Fruit fly (Drosophila melanogaster) whole organism, embryonic: ENCODE data around the gene CG32645.
A peak's percentile ranks its signal among the peaks of the same experiment; 100 is the strongest.

Experiments used
- Adf1 ChIP-seq: fragments of 200-800 bp; sonication (Bioruptor generic); IDR thresholded peaks from 2 replicates; pipeline ENCODE4 v1.3.6; 2022; ENCODE audit warnings: missing biosample characterization, missing genetic modification characterization
- CG11695 ChIP-seq: fragments of 200-800 bp; sonication (Bioruptor generic); IDR thresholded peaks from 3 replicates; pipeline ENCODE4 v1.3.6; 2022; ENCODE audit warnings: missing biosample characterization, missing genetic modification characterization
- CG11723 ChIP-seq: fragments of 200-800 bp; sonication (Bioruptor generic); optimal IDR thresholded peaks from 2 replicates; lab custom pipeline; 2017; ENCODE audit warnings: missing biosample characterization, mild to moderate bottlenecking, missing genetic modification characterization
- CG12659 ChIP-seq: fragments of 200-800 bp; sonication (Bioruptor generic); optimal IDR thresholded peaks from 3 replicates; lab custom pipeline; 2017; ENCODE audit warnings: mild to moderate bottlenecking, missing biosample characterization, missing genetic modification reagents, missing genetic modification characterization
- CG13123 ChIP-seq: fragments of 200-800 bp; sonication (Bioruptor generic); optimal IDR thresholded peaks from 2 replicates; lab custom pipeline; 2016; ENCODE audit warnings: missing biosample characterization, missing genetic modification characterization
- CG13287 ChIP-seq: fragments of 200-800 bp; sonication (Bioruptor generic); IDR thresholded peaks from 2 replicates; pipeline ENCODE4 v1.3.6; 2022; ENCODE audit warnings: missing biosample characterization, missing genetic modification characterization; ENCODE audit not compliant: partially characterized antibody
- CG15514 ChIP-seq: fragments of 200-800 bp; sonication (Bioruptor generic); optimal IDR thresholded peaks from 3 replicates; lab custom pipeline; 2017; ENCODE audit warnings: missing biosample characterization, missing genetic modification characterization, mild to moderate bottlenecking, moderate library complexity, missing genetic modification reagents
- CG17328 ChIP-seq: fragments of 200-800 bp; sonication (Bioruptor generic); IDR thresholded peaks from 2 replicates; pipeline ENCODE4 v1.3.6; 2022; ENCODE audit warnings: missing biosample characterization, missing genetic modification characterization
- CG17361 ChIP-seq: fragments of 200-800 bp; sonication (Bioruptor generic); IDR thresholded peaks from 3 replicates; pipeline ENCODE4 v1.3.6; 2022; ENCODE audit warnings: missing biosample characterization, missing genetic modification characterization
- CG2129 ChIP-seq: fragments of 200-800 bp; sonication (Bioruptor generic); IDR thresholded peaks from 2 replicates; pipeline ENCODE4 v1.3.6; 2022; ENCODE audit warnings: missing biosample characterization, missing genetic modification characterization; ENCODE audit not compliant: partially characterized antibody
- CG30431 ChIP-seq: fragments of 200-800 bp; sonication (Bioruptor generic); optimal IDR thresholded peaks from 2 replicates; lab custom pipeline; 2017; ENCODE audit warnings: missing biosample characterization, missing genetic modification characterization
- CG3847 ChIP-seq: fragments of 200-800 bp; sonication (Bioruptor generic); IDR thresholded peaks from 2 replicates; pipeline ENCODE4 v1.3.6; 2022; ENCODE audit warnings: missing biosample characterization, missing genetic modification characterization
- CG7372 ChIP-seq: fragments of 200-800 bp; sonication (Bioruptor generic); IDR thresholded peaks from 2 replicates; pipeline ENCODE4 v1.3.6; 2022; ENCODE audit warnings: missing biosample characterization, missing genetic modification characterization
- CG8290 ChIP-seq, 3 experiments: fragments of 200-800 bp; sonication (Bioruptor generic); optimal IDR thresholded peaks; 2 replicates each; lab custom pipeline; 2016 to 2019; ENCODE audit warnings: missing biosample characterization in 3 of 3, missing genetic modification characterization in 3 of 3, mild to moderate bottlenecking in 2 of 3, moderate library complexity in 1 of 3
- CG8359 ChIP-seq: fragments of 200-800 bp; sonication (Bioruptor generic); optimal IDR thresholded peaks from 2 replicates; lab custom pipeline; 2017; ENCODE audit warnings: missing biosample characterization, mild to moderate bottlenecking, missing genetic modification characterization, borderline replicate concordance
- CG8765 ChIP-seq: fragments of 200-800 bp; sonication (Bioruptor generic); IDR thresholded peaks from 2 replicates; pipeline ENCODE4 v1.3.6; 2022; ENCODE audit warnings: missing biosample characterization, missing genetic modification characterization
- CG9876 ChIP-seq: fragments of 200-800 bp; sonication (Bioruptor generic); optimal IDR thresholded peaks from 2 replicates; lab custom pipeline; 2016; ENCODE audit warnings: missing biosample characterization, missing genetic modification characterization
- CG9932 ChIP-seq: fragments of 200-800 bp; sonication (Bioruptor generic); IDR thresholded peaks from 2 replicates; pipeline ENCODE4 v1.3.6; 2022; ENCODE audit warnings: missing biosample characterization, missing genetic modification characterization
- CHES-1-like ChIP-seq: fragments of 200-800 bp; sonication (Bioruptor generic); optimal IDR thresholded peaks from 2 replicates; lab custom pipeline; 2016; ENCODE audit warnings: missing biosample characterization, missing genetic modification characterization
- Chrac-16 ChIP-seq: fragments of 200-800 bp; sonication (Bioruptor generic); optimal IDR thresholded peaks from 3 replicates; lab custom pipeline; 2016; ENCODE audit warnings: missing biosample characterization, missing genetic modification characterization
- CoRest ChIP-seq: fragments of 200-800 bp; sonication (Bioruptor generic); optimal IDR thresholded peaks from 3 replicates; lab custom pipeline; 2018; ENCODE audit warnings: missing biosample characterization, mild to moderate bottlenecking, missing genetic modification characterization, moderate library complexity
- Dref ChIP-seq: fragments of 200-800 bp; sonication (Bioruptor generic); IDR thresholded peaks from 2 replicates; pipeline ENCODE4 v1.3.6; 2022; ENCODE audit warnings: missing biosample characterization, missing genetic modification characterization
- ERR ChIP-seq: fragments of 200-800 bp; sonication (Bioruptor generic); optimal IDR thresholded peaks from 2 replicates; lab custom pipeline; 2016; ENCODE audit warnings: missing biosample characterization, missing genetic modification characterization
- HLH4C ChIP-seq: fragments of 200-800 bp; sonication (Bioruptor generic); IDR thresholded peaks from 3 replicates; pipeline ENCODE4 v1.3.6; 2022; ENCODE audit warnings: missing biosample characterization, missing genetic modification characterization; ENCODE audit not compliant: partially characterized antibody
- HmgZ ChIP-seq: fragments of 200-800 bp; sonication (Bioruptor generic); optimal IDR thresholded peaks from 2 replicates; lab custom pipeline; 2018; ENCODE audit warnings: missing biosample characterization, mild to moderate bottlenecking, missing genetic modification characterization
- Med ChIP-seq: fragments of 200-800 bp; sonication (Bioruptor generic); peaks from one replicate; lab custom pipeline; 2016; ENCODE audit warnings: missing biosample characterization, missing genetic modification characterization, mild to moderate bottlenecking, inconsistent platforms, moderate library complexity
- NfI ChIP-seq: fragments of 200-800 bp; sonication (Bioruptor generic); optimal IDR thresholded peaks from 3 replicates; lab custom pipeline; 2018; ENCODE audit warnings: missing biosample characterization, mild to moderate bottlenecking, missing genetic modification characterization, moderate library complexity
- Pdp1 ChIP-seq, 2 experiments: fragments of 200-800 bp; sonication (Bioruptor generic); optimal IDR thresholded peaks; 3 replicates each; lab custom pipeline; 2016; ENCODE audit warnings: missing biosample characterization in 2 of 2, missing genetic modification characterization in 2 of 2, mild to moderate bottlenecking in 1 of 2, moderate library complexity in 1 of 2
- Trl ChIP-seq, 3 experiments: fragments of >200 bp in 2 of 3; fragments of 200-800 bp in 1 of 3; sonication (Bioruptor generic) in 1 of 3; optimal IDR thresholded peaks; 2 replicates in 1 of 3; 3 replicates in 2 of 3; lab custom pipeline; 2016 to 2017; ENCODE audit warnings: missing biosample characterization in 1 of 3, missing genetic modification characterization in 1 of 3
- az2 ChIP-seq: fragments of 200-800 bp; sonication (Bioruptor generic); optimal IDR thresholded peaks from 3 replicates; lab custom pipeline; 2016; ENCODE audit warnings: missing biosample characterization, missing genetic modification characterization
- bsh ChIP-seq, 2 experiments: fragments of 200-800 bp; sonication (Bioruptor generic); optimal IDR thresholded peaks; 2 replicates each; lab custom pipeline; 2017 to 2018; ENCODE audit warnings: mild to moderate bottlenecking in 2 of 2, missing biosample characterization in 2 of 2, missing genetic modification characterization in 2 of 2, moderate library complexity in 1 of 2
- cg ChIP-seq: fragments of 200-800 bp; sonication (Bioruptor generic); optimal IDR thresholded peaks from 3 replicates; lab custom pipeline; 2019; ENCODE audit warnings: missing biosample characterization, mild to moderate bottlenecking, missing genetic modification characterization, moderate library complexity
- dati ChIP-seq: fragments of 200-800 bp; sonication (Bioruptor generic); IDR thresholded peaks from 2 replicates; pipeline ENCODE4 v1.3.6; 2022; ENCODE audit warnings: missing biosample characterization, missing genetic modification characterization
- dm ChIP-seq: fragments of 200-800 bp; sonication (Bioruptor generic); optimal IDR thresholded peaks from 3 replicates; lab custom pipeline; 2016; ENCODE audit warnings: missing biosample characterization, missing genetic modification characterization
- ewg ChIP-seq: fragments of 200-800 bp; sonication (Bioruptor generic); optimal IDR thresholded peaks from 3 replicates; lab custom pipeline; 2017; ENCODE audit warnings: mild to moderate bottlenecking, missing biosample characterization, missing genetic modification reagents, missing genetic modification characterization
- gro ChIP-seq: fragments of 200-800 bp; sonication (Bioruptor generic); optimal IDR thresholded peaks from 2 replicates; lab custom pipeline; 2016; ENCODE audit warnings: missing biosample characterization, missing genetic modification characterization
- hb ChIP-seq: fragments of 200-800 bp; sonication (Bioruptor generic); IDR thresholded peaks from 3 replicates; pipeline ENCODE4 v1.3.6; 2022; ENCODE audit warnings: missing biosample characterization, missing genetic modification characterization; ENCODE audit not compliant: partially characterized antibody
- inv ChIP-seq: fragments of 200-800 bp; sonication (Bioruptor generic); IDR thresholded peaks from 2 replicates; pipeline ENCODE4 v1.3.6; 2022; ENCODE audit warnings: missing biosample characterization, missing genetic modification characterization; ENCODE audit not compliant: partially characterized antibody
- lbe ChIP-seq: fragments of 200-800 bp; sonication (Bioruptor generic); optimal IDR thresholded peaks from 2 replicates; lab custom pipeline; 2016; ENCODE audit warnings: missing biosample characterization, mild to moderate bottlenecking, missing genetic modification characterization
- nom ChIP-seq: fragments of 200-800 bp; sonication (Bioruptor generic); optimal IDR thresholded peaks from 2 replicates; lab custom pipeline; 2017; ENCODE audit warnings: missing biosample characterization, missing genetic modification characterization, mild to moderate bottlenecking, moderate library complexity, missing genetic modification reagents
- oc ChIP-seq: fragments of 200-800 bp; sonication (Bioruptor generic); optimal IDR thresholded peaks from 2 replicates; lab custom pipeline; 2018; ENCODE audit warnings: missing biosample characterization, mild to moderate bottlenecking, missing genetic modification characterization, moderate library complexity
- pho ChIP-seq: fragments of 200-800 bp; sonication (Bioruptor generic); optimal IDR thresholded peaks from 2 replicates; lab custom pipeline; 2016; ENCODE audit warnings: missing biosample characterization, missing genetic modification characterization
- sens ChIP-seq: fragments of 200-800 bp; sonication (Bioruptor generic); peaks from one replicate; lab custom pipeline; 2016; ENCODE audit warnings: missing biosample characterization, missing genetic modification characterization
- slbo ChIP-seq: fragments of 200-800 bp; sonication (Bioruptor generic); IDR thresholded peaks from 2 replicates; pipeline ENCODE4 v1.3.6; 2022; ENCODE audit warnings: missing biosample characterization, missing genetic modification characterization
- vfl ChIP-seq: fragments of 200-800 bp; sonication (Bioruptor generic); optimal IDR thresholded peaks from 2 replicates; lab custom pipeline; 2016; ENCODE audit warnings: missing biosample characterization, missing genetic modification characterization
- vnd ChIP-seq: fragments of 200-800 bp; sonication (Bioruptor generic); IDR thresholded peaks from 3 replicates; pipeline ENCODE4 v1.3.6; 2022; ENCODE audit warnings: missing biosample characterization, missing genetic modification characterization; ENCODE audit not compliant: partially characterized antibody
- zen2 ChIP-seq: fragments of 200-800 bp; sonication (Bioruptor generic); IDR thresholded peaks from 3 replicates; pipeline ENCODE4 v1.3.6; 2022; ENCODE audit warnings: missing biosample characterization, missing genetic modification characterization; ENCODE audit not compliant: partially characterized antibody

Gene CG32645

dm6 chrX:13089920-13090655 is 48.9 kb upstream of the CG32645 start, which contains the start of gene hep (continued):
- TF ChIP-seq Chrac-16 (GFP tag; lab: Kevin White, UChicago) = no peak
- TF ChIP-seq CG30431 (GFP tag; lab: Kevin White, UChicago) = no peak
- peak; percentile 20 for TF ChIP-seq CG15514 (GFP tag; lab: Kevin White, UChicago)
- peak; percentile 58 for TF ChIP-seq sens (GFP tag; lab: Kevin White, UChicago)
- no peak for TF ChIP-seq CoRest (tag; lab: Kevin White, UChicago)
- TF ChIP-seq pho (GFP tag; lab: Kevin White, UChicago) = peak; percentile 5
- TF ChIP-seq CG2129 = peak; percentile 57
- TF ChIP-seq CG9932 (GFP tag; lab: Robert Waterston, UW) = peak; percentile 57
- peak; percentile 17 for TF ChIP-seq Med (GFP tag; lab: Kevin White, UChicago)
- TF ChIP-seq nom (GFP tag; lab: Kevin White, UChicago) = peak; percentile 35
- peak; percentile 84 for TF ChIP-seq Dref (GFP tag; lab: Robert Waterston, UW)
- peak; percentile 74 for TF ChIP-seq zen2 (GFP tag; lab: Robert Waterston, UW)
- TF ChIP-seq ewg (GFP tag; lab: Kevin White, UChicago) = no peak
- no peak for TF ChIP-seq CG17328 (GFP tag; lab: Robert Waterston, UW)
- no peak for TF ChIP-seq az2 (GFP tag; lab: Kevin White, UChicago)
- no peak for TF ChIP-seq CG8290 (GFP tag; optimal IDR thresholded peaks at IDR 0.05; lab: Kevin White, UChicago)
- peak in 1 of 2 experiments; percentile 37 for TF ChIP-seq CG8290 (tag; optimal IDR thresholded peaks at IDR 0.05; lab: Kevin White, UChicago)
- peak; percentile 86 for TF ChIP-seq hb (GFP tag; lab: Robert Waterston, UW)
- no peak for TF ChIP-seq CG8765 (GFP tag; lab: Robert Waterston, UW)
- TF ChIP-seq lbe (GFP tag; lab: Kevin White, UChicago) = no peak
- no peak for TF ChIP-seq CG11723 (GFP tag; lab: Kevin White, UChicago)
- no peak for TF ChIP-seq oc (tag; lab: Kevin White, UChicago)
- no peak for TF ChIP-seq vfl (GFP tag; lab: Kevin White, UChicago)
- TF ChIP-seq vnd = peak; percentile 85
- TF ChIP-seq dm (GFP tag; lab: Kevin White, UChicago) = peak; percentile 30
- TF ChIP-seq ERR (GFP tag; lab: Kevin White, UChicago) = no peak
- no peak for TF ChIP-seq NfI (GFP tag; lab: Kevin White, UChicago)
- no peak for TF ChIP-seq CG11695 (GFP tag; lab: Robert Waterston, UW)
- 0 out of 2 replicates have a peak, but pooled peaks have one; percentile 29 for TF ChIP-seq Adf1 (GFP tag; lab: Robert Waterston, UW)
- 0 out of 2 replicates have a peak, but pooled peaks have one; percentile 17 for TF ChIP-seq CG3847 (GFP tag; lab: Robert Waterston, UW)
- TF ChIP-seq Pdp1 (GFP tag; optimal IDR thresholded peaks at IDR 0.05; lab: Kevin White, UChicago) = peak in 1 of 2 experiments; percentile 29
- peak; percentile 86 for TF ChIP-seq HLH4C (GFP tag; lab: Robert Waterston, UW)
- no peak for TF ChIP-seq CG7372 (GFP tag; lab: Robert Waterston, UW)
- TF ChIP-seq CG8359 (GFP tag; lab: Kevin White, UChicago) = no peak
- peak; percentile 13 for TF ChIP-seq CG12659 (GFP tag; lab: Kevin White, UChicago)
- TF ChIP-seq CG17361 (GFP tag; lab: Robert Waterston, UW) = no peak
- no peak for TF ChIP-seq gro (GFP tag; lab: Kevin White, UChicago)
- no peak for TF ChIP-seq CG13123 (GFP tag; lab: Kevin White, UChicago)
- TF ChIP-seq HmgZ = peak; percentile 1
- peak in 1 of 2 experiments; percentile 44 for TF ChIP-seq bsh (GFP tag; optimal IDR thresholded peaks at IDR 0.05; lab: Kevin White, UChicago)
- peak; percentile 75 for TF ChIP-seq CG13287 (GFP tag; lab: Robert Waterston, UW)
- peak; percentile 19; the same call in 1 of the 2 replicates for TF ChIP-seq slbo (GFP tag; lab: Robert Waterston, UW)
- peak; percentile 96 for TF ChIP-seq cg (GFP tag; lab: Kevin White, UChicago)
- TF ChIP-seq CG9876 (GFP tag; lab: Kevin White, UChicago) = no peak
- TF ChIP-seq inv = peak; percentile 86
- no peak for TF ChIP-seq CHES-1-like (GFP tag; lab: Kevin White, UChicago)
- no peak for TF ChIP-seq dati (GFP tag; lab: Robert Waterston, UW)
- peak; percentile 45 to 77 for TF ChIP-seq Trl (optimal IDR thresholded peaks at IDR 0.05; lab: Kevin White, UChicago)
- no peak for TF ChIP-seq Trl (GFP tag; optimal IDR thresholded peaks at IDR 0.05; lab: Kevin White, UChicago)
